Fruit fly (Drosophila melanogaster) whole organism, embryonic: ENCODE results near the gene Rab7.

Experiments
- Adf1 ChIP-seq: fragments of 200-800 bp; sonication (Bioruptor generic); IDR thresholded peaks from 2 replicates; pipeline ENCODE4 v1.3.6; 2022; ENCODE audit warnings: missing biosample characterization, missing genetic modification characterization
- Antp ChIP-seq: fragments of 200-800 bp; sonication (Bioruptor generic); optimal IDR thresholded peaks from 3 replicates; lab custom pipeline; 2016; ENCODE audit warnings: missing biosample characterization, missing genetic modification characterization
- Bgb ChIP-seq: fragments of 200-800 bp; sonication (Bioruptor generic); IDR thresholded peaks from 2 replicates; pipeline ENCODE4 v1.3.6; 2022; ENCODE audit warnings: missing biosample characterization, missing genetic modification characterization; ENCODE audit not compliant: partially characterized antibody
- CG10267 ChIP-seq: fragments of 200-800 bp; sonication (Bioruptor generic); optimal IDR thresholded peaks from 2 replicates; lab custom pipeline; 2018; ENCODE audit warnings: missing biosample characterization, mild to moderate bottlenecking, missing genetic modification characterization, moderate library complexity
- CG11247 ChIP-seq: fragments of 200-800 bp; sonication (Bioruptor generic); IDR thresholded peaks from 2 replicates; pipeline ENCODE4 v1.3.6; 2022; ENCODE audit warnings: missing biosample characterization, missing genetic modification characterization
- CG11560 ChIP-seq: fragments of 200-800 bp; sonication (Bioruptor generic); IDR thresholded peaks from 3 replicates; pipeline ENCODE4 v1.3.6; 2022; ENCODE audit warnings: missing biosample characterization, missing genetic modification characterization
- CG12942 ChIP-seq: fragments of 200-800 bp; sonication (Bioruptor generic); optimal IDR thresholded peaks from 3 replicates; lab custom pipeline; 2016; ENCODE audit warnings: missing biosample characterization, missing genetic modification characterization
- CG13424 ChIP-seq: fragments of 200-800 bp; sonication (Bioruptor generic); optimal IDR thresholded peaks from 2 replicates; lab custom pipeline; 2019; ENCODE audit warnings: missing biosample characterization, mild to moderate bottlenecking, missing genetic modification characterization, moderate library complexity
- CG14667 ChIP-seq: fragments of 200-800 bp; sonication (Bioruptor generic); IDR thresholded peaks from 2 replicates; pipeline ENCODE4 v1.3.6; 2022; ENCODE audit warnings: missing biosample characterization, missing genetic modification characterization
- CG18764 ChIP-seq: fragments of 200-800 bp; sonication (Bioruptor generic); optimal IDR thresholded peaks from 3 replicates; lab custom pipeline; 2016; ENCODE audit warnings: missing biosample characterization, missing genetic modification characterization
- CG2202 ChIP-seq: fragments of 200-800 bp; sonication (Bioruptor generic); optimal IDR thresholded peaks from 2 replicates; lab custom pipeline; 2018; ENCODE audit warnings: missing biosample characterization, mild to moderate bottlenecking, missing genetic modification characterization
- CG2678 ChIP-seq: fragments of 200-800 bp; sonication (Bioruptor generic); optimal IDR thresholded peaks from 3 replicates; lab custom pipeline; 2019; ENCODE audit warnings: missing biosample characterization, mild to moderate bottlenecking, missing genetic modification characterization, moderate library complexity
- CG30431 ChIP-seq: fragments of 200-800 bp; sonication (Bioruptor generic); optimal IDR thresholded peaks from 2 replicates; lab custom pipeline; 2017; ENCODE audit warnings: missing biosample characterization, missing genetic modification characterization
- CG34422 ChIP-seq: fragments of 200-800 bp; sonication (Bioruptor generic); IDR thresholded peaks from 3 replicates; pipeline ENCODE4 v1.3.6; 2022; ENCODE audit warnings: missing biosample characterization, missing genetic modification characterization
- CG43689 ChIP-seq: fragments of 200-800 bp; sonication (Bioruptor generic); IDR thresholded peaks from 2 replicates; pipeline ENCODE4 v1.3.6; 2022; ENCODE audit warnings: missing biosample characterization, missing genetic modification characterization
- CG4424 ChIP-seq: fragments of 200-800 bp; sonication (Bioruptor generic); optimal IDR thresholded peaks from 3 replicates; lab custom pipeline; 2016; ENCODE audit warnings: missing biosample characterization, missing genetic modification characterization
- CG4730 ChIP-seq: fragments of 200-800 bp; sonication (Bioruptor generic); IDR thresholded peaks from 2 replicates; pipeline ENCODE4 v1.3.6; 2022; ENCODE audit warnings: missing biosample characterization, missing genetic modification characterization
- CG4854 ChIP-seq: fragments of 200-800 bp; sonication (Bioruptor generic); optimal IDR thresholded peaks from 2 replicates; lab custom pipeline; 2016; ENCODE audit warnings: missing biosample characterization, missing genetic modification characterization, inconsistent platforms
- CG5953 ChIP-seq: fragments of 200-800 bp; sonication (Bioruptor generic); IDR thresholded peaks from 2 replicates; pipeline ENCODE4 v1.3.6; 2022; ENCODE audit warnings: missing biosample characterization, missing genetic modification characterization
- CG6765 ChIP-seq: fragments of 200-800 bp; sonication (Bioruptor generic); optimal IDR thresholded peaks from 3 replicates; lab custom pipeline; 2017; ENCODE audit warnings: missing biosample characterization, mild to moderate bottlenecking, missing genetic modification characterization
- CG6791 ChIP-seq: fragments of 200-800 bp; sonication (Bioruptor generic); IDR thresholded peaks from 3 replicates; pipeline ENCODE4 v1.3.6; 2022; ENCODE audit warnings: missing biosample characterization, missing genetic modification characterization; ENCODE audit not compliant: partially characterized antibody
- CG8089 ChIP-seq: fragments of 200-800 bp; sonication (Bioruptor generic); optimal IDR thresholded peaks from 3 replicates; lab custom pipeline; 2016; ENCODE audit warnings: missing biosample characterization, missing genetic modification characterization
- CG9727 ChIP-seq: fragments of 200-800 bp; sonication (Bioruptor generic); optimal IDR thresholded peaks from 3 replicates; lab custom pipeline; 2017; ENCODE audit warnings: missing biosample characterization, mild to moderate bottlenecking, missing genetic modification characterization
- Dip3 ChIP-seq: fragments of 200-800 bp; sonication (Bioruptor generic); optimal IDR thresholded peaks from 3 replicates; lab custom pipeline; 2016; ENCODE audit warnings: missing biosample characterization, missing genetic modification characterization
- Doc3 ChIP-seq: fragments of 200-800 bp; sonication (Bioruptor generic); IDR thresholded peaks from 3 replicates; pipeline ENCODE4 v1.3.6; 2022; ENCODE audit warnings: missing biosample characterization, missing genetic modification characterization; ENCODE audit not compliant: partially characterized antibody
- Fer3 ChIP-seq: fragments of 200-800 bp; sonication (Bioruptor generic); optimal IDR thresholded peaks from 2 replicates; lab custom pipeline; 2018; ENCODE audit warnings: missing biosample characterization, mild to moderate bottlenecking, missing genetic modification characterization, moderate library complexity
- HHEX ChIP-seq: fragments of 200-800 bp; sonication (Bioruptor generic); optimal IDR thresholded peaks from 3 replicates; lab custom pipeline; 2017; ENCODE audit warnings: missing biosample characterization, mild to moderate bottlenecking, missing genetic modification characterization, missing genetic modification reagents
- Mes4 ChIP-seq: fragments of 200-800 bp; sonication (Bioruptor generic); optimal IDR thresholded peaks from 2 replicates; lab custom pipeline; 2016; ENCODE audit warnings: missing biosample characterization, missing genetic modification characterization
- Pdp1 ChIP-seq, 2 experiments: fragments of 200-800 bp; sonication (Bioruptor generic); optimal IDR thresholded peaks; 3 replicates each; lab custom pipeline; 2016; ENCODE audit warnings: missing biosample characterization in 2 of 2, missing genetic modification characterization in 2 of 2, mild to moderate bottlenecking in 1 of 2, moderate library complexity in 1 of 2
- Ptx1 ChIP-seq: fragments of 200-800 bp; sonication (Bioruptor generic); IDR thresholded peaks from 2 replicates; pipeline ENCODE4 v1.3.6; 2022; ENCODE audit warnings: missing biosample characterization, missing genetic modification characterization
- Tbp ChIP-seq: fragments of >200 bp; optimal IDR thresholded peaks from 2 replicates; lab custom pipeline; 2018; ENCODE audit warnings: missing biosample characterization, missing genetic modification characterization
- Usf ChIP-seq: fragments of 200-800 bp; sonication (Bioruptor generic); optimal IDR thresholded peaks from 2 replicates; lab custom pipeline; 2017; ENCODE audit warnings: missing genotype, missing biosample characterization, missing genetic modification characterization
- YL-1 ChIP-seq: fragments of 200-800 bp; sonication (Bioruptor generic); optimal IDR thresholded peaks from 3 replicates; lab custom pipeline; 2017; ENCODE audit warnings: missing biosample characterization, mild to moderate bottlenecking, missing genetic modification characterization
- ap ChIP-seq: fragments of 200-800 bp; sonication (Bioruptor generic); IDR thresholded peaks from 2 replicates; pipeline ENCODE4 v1.3.6; 2022; ENCODE audit warnings: missing biosample characterization, missing genetic modification characterization
- ase ChIP-seq: fragments of 200-800 bp; sonication (Bioruptor generic); IDR thresholded peaks from 3 replicates; pipeline ENCODE4 v1.3.6; 2022; ENCODE audit warnings: missing biosample characterization, missing genetic modification characterization
- bab2 ChIP-seq: fragments of 200-800 bp; sonication (Bioruptor generic); optimal IDR thresholded peaks from 2 replicates; lab custom pipeline; 2016; ENCODE audit warnings: missing biosample characterization, missing genetic modification characterization
- cato ChIP-seq: fragments of 200-800 bp; sonication (Bioruptor generic); optimal IDR thresholded peaks from 2 replicates; lab custom pipeline; 2016; ENCODE audit warnings: missing biosample characterization, missing genetic modification characterization, borderline replicate concordance
- crol ChIP-seq: fragments of 200-800 bp; sonication (Bioruptor generic); IDR thresholded peaks from 2 replicates; pipeline ENCODE4 v1.3.6; 2022; ENCODE audit warnings: missing biosample characterization, missing genetic modification characterization
- dan ChIP-seq: fragments of 200-800 bp; sonication (Bioruptor generic); IDR thresholded peaks from 2 replicates; pipeline ENCODE4 v1.3.6; 2022; ENCODE audit warnings: missing biosample characterization, missing genetic modification characterization
- dmrt99B ChIP-seq: fragments of 200-800 bp; sonication (Bioruptor generic); optimal IDR thresholded peaks from 2 replicates; lab custom pipeline; 2018; ENCODE audit warnings: missing biosample characterization, mild to moderate bottlenecking, missing genetic modification characterization, moderate library complexity
- en ChIP-seq: fragments of 200-800 bp; sonication (Bioruptor generic); optimal IDR thresholded peaks from 2 replicates; lab custom pipeline; 2016; ENCODE audit warnings: missing biosample characterization, missing genetic modification characterization
- gfzf ChIP-seq: fragments of 200-800 bp; sonication (Bioruptor generic); optimal IDR thresholded peaks from 2 replicates; lab custom pipeline; 2016; ENCODE audit warnings: missing biosample characterization, mild to moderate bottlenecking, missing genetic modification characterization, moderate library complexity
- grau ChIP-seq: fragments of 200-800 bp; optimal IDR thresholded peaks from 3 replicates; lab custom pipeline; 2019; ENCODE audit warnings: missing biosample characterization, mild to moderate bottlenecking, missing genetic modification characterization, moderate library complexity
- pros ChIP-seq: fragments of 200-800 bp; sonication (Bioruptor generic); optimal IDR thresholded peaks from 3 replicates; lab custom pipeline; 2019; ENCODE audit warnings: missing biosample characterization, mild to moderate bottlenecking, missing genetic modification characterization, moderate library complexity
- sisA ChIP-seq: fragments of 200-800 bp; sonication (Bioruptor generic); IDR thresholded peaks from 2 replicates; pipeline ENCODE4 v1.3.6; 2022; ENCODE audit warnings: missing biosample characterization, missing genetic modification characterization
- slp2 ChIP-seq: fragments of 200-800 bp; sonication (Bioruptor generic); optimal IDR thresholded peaks from 2 replicates; lab custom pipeline; 2016; ENCODE audit warnings: missing biosample characterization, missing genetic modification characterization
- tll ChIP-seq, 2 experiments: fragments of 200-800 bp in 1 of 2; fragments of >200 bp in 1 of 2; sonication (Bioruptor generic) in 1 of 2; optimal IDR thresholded peaks; 2 replicates each; lab custom pipeline; 2017 to 2019; ENCODE audit warnings: missing biosample characterization in 2 of 2, missing genetic modification characterization in 2 of 2, mild to moderate bottlenecking in 1 of 2, moderate library complexity in 1 of 2
- toy ChIP-seq: fragments of 200-800 bp; sonication (Bioruptor generic); IDR thresholded peaks from 2 replicates; pipeline ENCODE4 v1.3.6; 2022; ENCODE audit warnings: missing biosample characterization, missing genetic modification characterization
- trh ChIP-seq: fragments of 200-800 bp; sonication (Bioruptor generic); optimal IDR thresholded peaks from 2 replicates; lab custom pipeline; 2016; ENCODE audit warnings: missing biosample characterization, missing genetic modification characterization
- twi ChIP-seq: fragments of 200-800 bp; optimal IDR thresholded peaks from 2 replicates; lab custom pipeline; 2019; ENCODE audit warnings: missing biosample characterization, mild to moderate bottlenecking, missing genetic modification characterization, moderate library complexity

Rab7 gene

dm6 chr3R:24006449-24007159, 13.8 kb downstream of the Rab7 start (continued):
- TF ChIP-seq slp2 (GFP tag; lab: Kevin White, UChicago): no peak
- TF ChIP-seq CG18764 (GFP tag; lab: Kevin White, UChicago): no peak
- TF ChIP-seq CG10267 (tag; lab: Kevin White, UChicago): no peak
- no peak for TF ChIP-seq CG8089 (GFP tag; lab: Kevin White, UChicago)
- no peak for TF ChIP-seq CG2202
- TF ChIP-seq grau (tag; lab: Kevin White, UChicago): peak; percentile 10
- TF ChIP-seq CG12942 (GFP tag; lab: Kevin White, UChicago): no peak
- TF ChIP-seq YL-1: peak; percentile 13
- TF ChIP-seq CG4424 (GFP tag; lab: Kevin White, UChicago): peak; percentile 6
- TF ChIP-seq CG6765 (GFP tag; lab: Kevin White, UChicago): no peak
- no peak for TF ChIP-seq trh (GFP tag; lab: Kevin White, UChicago)
- TF ChIP-seq gfzf (GFP tag; lab: Kevin White, UChicago): no peak
- TF ChIP-seq CG34422 (GFP tag; lab: Robert Waterston, UW): no peak
- peak; percentile 32 for TF ChIP-seq HHEX (GFP tag; lab: Kevin White, UChicago)
- peak; percentile 50 for TF ChIP-seq crol
- TF ChIP-seq CG11247 (GFP tag; lab: Robert Waterston, UW): no peak
- no peak for TF ChIP-seq Doc3 (GFP tag; lab: Robert Waterston, UW)
- no peak for TF ChIP-seq pros (GFP tag; lab: Kevin White, UChicago)
- TF ChIP-seq CG11560: no peak
- TF ChIP-seq Tbp (GFP tag; lab: Kevin White, UChicago): no peak
- TF ChIP-seq cato (GFP tag; lab: Kevin White, UChicago): no peak
- TF ChIP-seq CG4854 (GFP tag; lab: Kevin White, UChicago): no peak
- TF ChIP-seq Pdp1 (GFP tag; optimal IDR thresholded peaks at IDR 0.05; lab: Kevin White, UChicago): no peak
- no peak for TF ChIP-seq CG43689
- TF ChIP-seq CG13424 (tag; lab: Kevin White, UChicago): no peak
- TF ChIP-seq Fer3 (tag; lab: Kevin White, UChicago): no peak
- peak; percentile 48; the same call in 1 of the 2 replicates for TF ChIP-seq Bgb
- TF ChIP-seq CG6791 (GFP tag; lab: Robert Waterston, UW): no peak
- TF ChIP-seq twi (tag; lab: Kevin White, UChicago): no peak
- TF ChIP-seq ase (GFP tag; lab: Robert Waterston, UW): no peak
- TF ChIP-seq Antp (GFP tag; lab: Kevin White, UChicago): no peak
- 0 out of 2 replicates have a peak, but pooled peaks have one; percentile 18 for TF ChIP-seq CG14667 (GFP tag; lab: Robert Waterston, UW)
- no peak for TF ChIP-seq tll (GFP tag; optimal IDR thresholded peaks at IDR 0.05; lab: Kevin White, UChicago)
- TF ChIP-seq en: no peak
- no peak for TF ChIP-seq sisA
- no peak for TF ChIP-seq Mes4 (GFP tag; lab: Kevin White, UChicago)
- TF ChIP-seq Dip3: no peak
- no peak for TF ChIP-seq toy
- TF ChIP-seq dan (GFP tag; lab: Robert Waterston, UW): no peak
- no peak for TF ChIP-seq CG9727 (GFP tag; lab: Kevin White, UChicago)
- TF ChIP-seq Adf1: no peak
- TF ChIP-seq bab2 (GFP tag; lab: Kevin White, UChicago): no peak
- no peak for TF ChIP-seq Usf
- peak; percentile 19; the same call in 1 of the 2 replicates for TF ChIP-seq Ptx1 (GFP tag; lab: Robert Waterston, UW)
- no peak for TF ChIP-seq CG5953 (GFP tag; lab: Robert Waterston, UW)
- no peak for TF ChIP-seq CG4730
- TF ChIP-seq CG30431: no peak
- TF ChIP-seq CG2678 (tag; lab: Kevin White, UChicago): peak; percentile 45
- peak; percentile 11 for TF ChIP-seq dmrt99B (tag; lab: Kevin White, UChicago)
- TF ChIP-seq ap: no peak
